Worm (Caenorhabditis elegans) whole organism, L4/young adult: ENCODE results near the gene slc-17.9.

Experiments used
- dao-5 ChIP-seq: sonication (generic microtip); optimal IDR thresholded peaks from 2 replicates; lab custom pipeline; 2016; ENCODE audit warnings: missing genotype, missing genetic modification characterization, moderate library complexity, missing compliant biosample characterization
- him-1 ChIP-seq: sonication (generic microtip); optimal IDR thresholded peaks from 2 replicates; lab custom pipeline; 2016; ENCODE audit warnings: missing genotype, missing genetic modification reagents, missing genetic modification characterization, missing compliant biosample characterization

- TF ChIP-seq him-1 (no peak), dao-5 (no peak)
Observed at ce11 chrX:9807377-9808048, 42.8 kb upstream of the slc-17.9 start, which contains the start of gene lgc-47.
